Fruit fly (Drosophila melanogaster): ENCODE results near the gene CASK.

Gene CASK

dm6 chr3R:21870158-21870971, 47.9 kb upstream of the CASK start, which contains the start of gene CG31431 (continued):
- TF ChIP-seq Dp (GFP tag; optimal IDR thresholded peaks at IDR 0.05) (peak; percentile 13), CG1603 (tag; optimal IDR thresholded peaks at IDR 0.05) (peak; percentile 98), CTCF (GFP tag; optimal IDR thresholded peaks at IDR 0.05) (peak; percentile 58), cato (GFP tag; optimal IDR thresholded peaks at IDR 0.05; ENCODE audit: borderline replicate concordance) (peak; percentile 93), sim (GFP tag; IDR thresholded peaks at IDR 0.05) (peak; percentile 94), btn (GFP tag; optimal IDR thresholded peaks at IDR 0.05) (peak; percentile 91), Atf3 (GFP tag; optimal IDR thresholded peaks at IDR 0.05) (peak; percentile 95), tio (GFP tag; optimal IDR thresholded peaks at IDR 0.05) (peak; percentile 96), CG2875 (GFP tag; optimal IDR thresholded peaks at IDR 0.05) (peak; percentile 92), pho (GFP tag; optimal IDR thresholded peaks at IDR 0.05) (peak; percentile 97), insv (GFP tag; optimal IDR thresholded peaks at IDR 0.05) (peak; percentile 19 to 70), prd (optimal IDR thresholded peaks at IDR 0.05) (no peak), prd (GFP tag; IDR thresholded peaks at IDR 0.05) (peak; percentile 98), grn (GFP tag; optimal IDR thresholded peaks at IDR 0.05) (peak; percentile 99), Hey (tag; optimal IDR thresholded peaks at IDR 0.05) (peak; percentile 89), salm (tag; optimal IDR thresholded peaks at IDR 0.05) (peak; percentile 92), kni (GFP tag; optimal IDR thresholded peaks at IDR 0.05) (peak; percentile 89), oc (tag; optimal IDR thresholded peaks at IDR 0.05) (peak; percentile 93), CG7786 (GFP tag; optimal IDR thresholded peaks at IDR 0.05) (peak; percentile 98), CG6791 (GFP tag; IDR thresholded peaks at IDR 0.05; ENCODE audit: partially characterized antibody) (no peak), Atf6 (GFP tag; IDR thresholded peaks at IDR 0.05) (peak; percentile 98), exex (tag; optimal IDR thresholded peaks at IDR 0.05) (peak; percentile 85), bsh (GFP tag; optimal IDR thresholded peaks at IDR 0.05) (peak; percentile 57 to 97), Doc2 (GFP tag; IDR thresholded peaks at IDR 0.05) (peak; percentile 90), jing (GFP tag; optimal IDR thresholded peaks at IDR 0.05) (peak; percentile 94), CG2889 (GFP tag; IDR thresholded peaks at IDR 0.05) (peak; percentile 94), slou (GFP tag; optimal IDR thresholded peaks at IDR 0.05) (peak; percentile 94), Dip2 (GFP tag; IDR thresholded peaks at IDR 0.05) (peak; percentile 70; the same call in 1 of the 2 replicates), CG11696 (GFP tag; IDR thresholded peaks at IDR 0.05) (peak; percentile 88), Dll (GFP tag; IDR thresholded peaks at IDR 0.05; ENCODE audit: partially characterized antibody) (no peak), pb (GFP tag; optimal IDR thresholded peaks at IDR 0.05) (peak; percentile 95), jumu (GFP tag; optimal IDR thresholded peaks at IDR 0.05) (peak; percentile 97), CG4282 (GFP tag; optimal IDR thresholded peaks at IDR 0.05) (peak; percentile 92), cg (GFP tag; optimal IDR thresholded peaks at IDR 0.05) (no peak), CG12659 (GFP tag; optimal IDR thresholded peaks at IDR 0.05) (peak; percentile 98), dati (GFP tag; IDR thresholded peaks at IDR 0.05) (peak; percentile 93), CG12391 (tag; optimal IDR thresholded peaks at IDR 0.05) (peak; percentile 97), gsb-n (tag; optimal IDR thresholded peaks at IDR 0.05) (peak; percentile 93), stc (GFP tag; IDR thresholded peaks at IDR 0.05) (peak; percentile 95), odd (GFP tag; optimal IDR thresholded peaks at IDR 0.05) (peak; percentile 90), grau (tag; optimal IDR thresholded peaks at IDR 0.05) (peak; percentile 96), crc (GFP tag; optimal IDR thresholded peaks at IDR 0.05) (peak; percentile 97), Xbp1 (GFP tag; optimal IDR thresholded peaks at IDR 0.05) (peak; percentile 97), tin (GFP tag; optimal IDR thresholded peaks at IDR 0.05) (peak; percentile 97), NFAT (GFP tag; IDR thresholded peaks at IDR 0.05) (peak; percentile 97), Blimp-1 (GFP tag; optimal IDR thresholded peaks at IDR 0.05) (peak; percentile 95), ap (GFP tag; IDR thresholded peaks at IDR 0.05) (peak; percentile 94), eyg (GFP tag; optimal IDR thresholded peaks at IDR 0.05) (peak; percentile 97), schlank (tag; optimal IDR thresholded peaks at IDR 0.05) (peak; percentile 97), CG4617 (GFP tag; optimal IDR thresholded peaks at IDR 0.05; ENCODE audit: borderline replicate concordance) (peak; percentile 93)
